Fruit fly (Drosophila melanogaster) whole organism, embryonic: ENCODE measurements around the gene Cerk.

Experiments
- Adf1 ChIP-seq: fragments of 200-800 bp; sonication (Bioruptor generic); IDR thresholded peaks from 2 replicates; pipeline ENCODE4 v1.3.6; 2022; ENCODE audit warnings: missing biosample characterization, missing genetic modification characterization
- Bdp1 ChIP-seq: fragments of 200-800 bp; sonication (Bioruptor generic); optimal IDR thresholded peaks from 3 replicates; lab custom pipeline; 2016; ENCODE audit warnings: missing biosample characterization, missing genetic modification characterization
- CG11560 ChIP-seq: fragments of 200-800 bp; sonication (Bioruptor generic); IDR thresholded peaks from 3 replicates; pipeline ENCODE4 v1.3.6; 2022; ENCODE audit warnings: missing biosample characterization, missing genetic modification characterization
- CG13287 ChIP-seq: fragments of 200-800 bp; sonication (Bioruptor generic); IDR thresholded peaks from 2 replicates; pipeline ENCODE4 v1.3.6; 2022; ENCODE audit warnings: missing biosample characterization, missing genetic modification characterization; ENCODE audit not compliant: partially characterized antibody
- CG1603 ChIP-seq: fragments of 200-800 bp; sonication (Bioruptor generic); optimal IDR thresholded peaks from 2 replicates; lab custom pipeline; 2019; ENCODE audit warnings: missing biosample characterization, mild to moderate bottlenecking, missing genetic modification characterization, moderate library complexity
- CG34224 ChIP-seq: fragments of 200-800 bp; sonication (Bioruptor generic); IDR thresholded peaks from 3 replicates; pipeline ENCODE4 v1.3.6; 2022; ENCODE audit warnings: missing biosample characterization, missing genetic modification characterization; ENCODE audit not compliant: partially characterized antibody
- CG8290 ChIP-seq, 3 experiments: fragments of 200-800 bp; sonication (Bioruptor generic); optimal IDR thresholded peaks; 2 replicates each; lab custom pipeline; 2016 to 2019; ENCODE audit warnings: missing biosample characterization in 3 of 3, missing genetic modification characterization in 3 of 3, mild to moderate bottlenecking in 2 of 3, moderate library complexity in 1 of 3
- CG9817 ChIP-seq: fragments of 200-800 bp; sonication (Bioruptor generic); optimal IDR thresholded peaks from 2 replicates; lab custom pipeline; 2018; ENCODE audit warnings: missing biosample characterization, mild to moderate bottlenecking, missing genetic modification characterization, moderate library complexity
- Doc2 ChIP-seq: fragments of 200-800 bp; sonication (Bioruptor generic); IDR thresholded peaks from 2 replicates; pipeline ENCODE4 v1.3.6; 2022; ENCODE audit warnings: missing biosample characterization, missing genetic modification characterization
- Ets97D ChIP-seq: fragments of 200-800 bp; sonication (Bioruptor generic); optimal IDR thresholded peaks from 3 replicates; lab custom pipeline; 2016; ENCODE audit warnings: missing biosample characterization, missing genetic modification characterization
- H15 ChIP-seq: fragments of 200-800 bp; sonication (Bioruptor generic); IDR thresholded peaks from 3 replicates; pipeline ENCODE4 v1.3.6; 2022; ENCODE audit warnings: missing biosample characterization, missing genetic modification characterization
- HLH3B ChIP-seq: fragments of 200-800 bp; sonication (Bioruptor generic); IDR thresholded peaks from 2 replicates; pipeline ENCODE4 v1.3.6; 2022; ENCODE audit warnings: missing biosample characterization, missing genetic modification characterization
- Lhr ChIP-seq: fragments of 200-800 bp; sonication (Bioruptor generic); optimal IDR thresholded peaks from 3 replicates; lab custom pipeline; 2017; ENCODE audit warnings: mild to moderate bottlenecking, missing biosample characterization, missing genetic modification reagents, missing genetic modification characterization
- MBD-R2 ChIP-seq: fragments of 200-800 bp; sonication (Bioruptor generic); IDR thresholded peaks from 2 replicates; pipeline ENCODE4 v1.3.6; 2022; ENCODE audit warnings: missing biosample characterization, missing genetic modification characterization
- MTF-1 ChIP-seq: fragments of 200-800 bp; sonication (Bioruptor generic); optimal IDR thresholded peaks from 2 replicates; lab custom pipeline; 2018; ENCODE audit warnings: missing biosample characterization, mild to moderate bottlenecking, missing genetic modification characterization, borderline replicate concordance
- Meics ChIP-seq: fragments of 200-800 bp; sonication (Bioruptor generic); optimal IDR thresholded peaks from 2 replicates; lab custom pipeline; 2017; ENCODE audit warnings: missing biosample characterization, mild to moderate bottlenecking, missing genetic modification characterization
- Mes4 ChIP-seq: fragments of 200-800 bp; sonication (Bioruptor generic); optimal IDR thresholded peaks from 2 replicates; lab custom pipeline; 2016; ENCODE audit warnings: missing biosample characterization, missing genetic modification characterization
- Mrtf ChIP-seq: fragments of 200-800 bp; sonication (Bioruptor generic); IDR thresholded peaks from 3 replicates; pipeline ENCODE4 v1.3.6; 2022; ENCODE audit warnings: missing biosample characterization, missing genetic modification characterization
- NC2β ChIP-seq: fragments of 200-800 bp; sonication (Bioruptor generic); optimal IDR thresholded peaks from 2 replicates; lab custom pipeline; 2016; ENCODE audit warnings: missing biosample characterization, missing genetic modification characterization
- Neu2 ChIP-seq: fragments of 200-800 bp; sonication (Bioruptor generic); optimal IDR thresholded peaks from 3 replicates; lab custom pipeline; 2016; ENCODE audit warnings: missing biosample characterization, missing genetic modification characterization, borderline replicate concordance
- Nf-YC ChIP-seq: fragments of 200-800 bp; optimal IDR thresholded peaks from 3 replicates; lab custom pipeline; 2019; ENCODE audit warnings: missing biosample characterization, mild to moderate bottlenecking, missing genetic modification characterization, moderate library complexity
- NfI ChIP-seq: fragments of 200-800 bp; sonication (Bioruptor generic); optimal IDR thresholded peaks from 3 replicates; lab custom pipeline; 2018; ENCODE audit warnings: missing biosample characterization, mild to moderate bottlenecking, missing genetic modification characterization, moderate library complexity
- PHDP ChIP-seq: fragments of 200-800 bp; sonication (Bioruptor generic); optimal IDR thresholded peaks from 3 replicates; lab custom pipeline; 2018; ENCODE audit warnings: missing biosample characterization, mild to moderate bottlenecking, missing genetic modification characterization, moderate library complexity
- Rfx ChIP-seq: fragments of 200-800 bp; sonication (Bioruptor generic); IDR thresholded peaks from 2 replicates; pipeline ENCODE4 v1.3.6; 2022; ENCODE audit warnings: missing biosample characterization, missing genetic modification characterization
- Spps ChIP-seq: fragments of 200-800 bp; sonication (Bioruptor generic); optimal IDR thresholded peaks from 2 replicates; lab custom pipeline; 2018; ENCODE audit warnings: missing biosample characterization, mild to moderate bottlenecking, missing genetic modification characterization
- ab ChIP-seq: fragments of 200-800 bp; sonication (Bioruptor generic); optimal IDR thresholded peaks from 2 replicates; lab custom pipeline; 2016; ENCODE audit warnings: missing biosample characterization, missing genetic modification characterization
- ara ChIP-seq: fragments of 200-800 bp; sonication (Bioruptor generic); IDR thresholded peaks from 2 replicates; pipeline ENCODE4 v1.3.6; 2022; ENCODE audit warnings: missing biosample characterization, missing genetic modification characterization
- cas ChIP-seq: fragments of 200-800 bp; sonication (Bioruptor generic); IDR thresholded peaks from 2 replicates; pipeline ENCODE4 v1.3.6; 2022; ENCODE audit warnings: missing biosample characterization, missing genetic modification characterization
- ci ChIP-seq: fragments of 200-800 bp; sonication (Bioruptor generic); IDR thresholded peaks from 3 replicates; pipeline ENCODE4 v1.3.6; 2022; ENCODE audit warnings: missing biosample characterization, missing genetic modification characterization
- croc ChIP-seq: fragments of 200-800 bp; sonication (Bioruptor generic); conservative IDR thresholded peaks from 3 replicates; pipeline ENCODE4 v1.3.6; 2022; ENCODE audit warnings: missing biosample characterization, missing genetic modification characterization
- dan ChIP-seq: fragments of 200-800 bp; sonication (Bioruptor generic); IDR thresholded peaks from 2 replicates; pipeline ENCODE4 v1.3.6; 2022; ENCODE audit warnings: missing biosample characterization, missing genetic modification characterization
- dysf ChIP-seq: fragments of 200-800 bp; sonication (Bioruptor generic); IDR thresholded peaks from 3 replicates; pipeline ENCODE4 v1.3.6; 2022; ENCODE audit warnings: missing biosample characterization, missing genetic modification characterization
- fd64A ChIP-seq: fragments of 200-800 bp; sonication (Bioruptor generic); optimal IDR thresholded peaks from 3 replicates; lab custom pipeline; 2018; ENCODE audit warnings: missing biosample characterization, mild to moderate bottlenecking, missing genetic modification characterization
- fu2 ChIP-seq: fragments of 200-800 bp; sonication (Bioruptor generic); optimal IDR thresholded peaks from 2 replicates; lab custom pipeline; 2016; ENCODE audit warnings: missing biosample characterization, missing genetic modification characterization
- grn ChIP-seq: fragments of 200-800 bp; sonication (Bioruptor generic); optimal IDR thresholded peaks from 3 replicates; lab custom pipeline; 2017; ENCODE audit warnings: missing biosample characterization, missing genetic modification characterization
- gsb-n ChIP-seq: fragments of 200-800 bp; sonication (Bioruptor generic); optimal IDR thresholded peaks from 3 replicates; lab custom pipeline; 2018; ENCODE audit warnings: missing biosample characterization, mild to moderate bottlenecking, missing genetic modification characterization
- gt ChIP-seq: fragments of 200-800 bp; sonication (Bioruptor generic); IDR thresholded peaks from 2 replicates; pipeline ENCODE4 v1.3.6; 2022; ENCODE audit warnings: missing biosample characterization, missing genetic modification characterization
- inv ChIP-seq: fragments of 200-800 bp; sonication (Bioruptor generic); IDR thresholded peaks from 2 replicates; pipeline ENCODE4 v1.3.6; 2022; ENCODE audit warnings: missing biosample characterization, missing genetic modification characterization; ENCODE audit not compliant: partially characterized antibody
- lov ChIP-seq, 2 experiments: fragments of 200-800 bp in 1 of 2; fragments of >200 bp in 1 of 2; sonication (Bioruptor generic) in 1 of 2; IDR thresholded peaks in 1 of 2; optimal IDR thresholded peaks in 1 of 2; 2 replicates in 1 of 2; 3 replicates in 1 of 2; pipeline versions ENCODE4 v1.3.6 to Lab custom; 2017 to 2022; ENCODE audit warnings: missing biosample characterization in 1 of 2, missing genetic modification characterization in 1 of 2
- maf-S ChIP-seq: fragments of 200-800 bp; sonication (Bioruptor generic); optimal IDR thresholded peaks from 2 replicates; lab custom pipeline; 2016; ENCODE audit warnings: missing biosample characterization, missing genetic modification characterization
- pb ChIP-seq: fragments of 200-800 bp; sonication (Bioruptor generic); optimal IDR thresholded peaks from 3 replicates; lab custom pipeline; 2016; ENCODE audit warnings: missing biosample characterization, missing genetic modification characterization
- ssp ChIP-seq: fragments of 200-800 bp; sonication (Bioruptor generic); IDR thresholded peaks from 2 replicates; pipeline ENCODE4 v1.3.6; 2022; ENCODE audit warnings: missing biosample characterization, missing genetic modification characterization
- stc ChIP-seq: fragments of 200-800 bp; sonication (Bioruptor generic); IDR thresholded peaks from 2 replicates; pipeline ENCODE4 v1.3.6; 2022; ENCODE audit warnings: missing biosample characterization, missing genetic modification characterization
- unc-4 ChIP-seq: fragments of 200-800 bp; sonication (Bioruptor generic); IDR thresholded peaks from 2 replicates; pipeline ENCODE4 v1.3.6; 2022; ENCODE audit warnings: missing biosample characterization, missing genetic modification characterization; ENCODE audit not compliant: partially characterized antibody
- vnd ChIP-seq: fragments of 200-800 bp; sonication (Bioruptor generic); IDR thresholded peaks from 3 replicates; pipeline ENCODE4 v1.3.6; 2022; ENCODE audit warnings: missing biosample characterization, missing genetic modification characterization; ENCODE audit not compliant: partially characterized antibody
- zen ChIP-seq: fragments of 200-800 bp; sonication (Bioruptor generic); optimal IDR thresholded peaks from 3 replicates; lab custom pipeline; 2018; ENCODE audit warnings: missing biosample characterization, mild to moderate bottlenecking, missing genetic modification characterization, moderate library complexity
- zen2 ChIP-seq: fragments of 200-800 bp; sonication (Bioruptor generic); IDR thresholded peaks from 3 replicates; pipeline ENCODE4 v1.3.6; 2022; ENCODE audit warnings: missing biosample characterization, missing genetic modification characterization; ENCODE audit not compliant: partially characterized antibody
- zf30C ChIP-seq: fragments of 200-800 bp; sonication (Bioruptor generic); optimal IDR thresholded peaks from 3 replicates; lab custom pipeline; 2018; ENCODE audit warnings: missing biosample characterization, mild to moderate bottlenecking, missing genetic modification characterization

Gene Cerk

DNA sequence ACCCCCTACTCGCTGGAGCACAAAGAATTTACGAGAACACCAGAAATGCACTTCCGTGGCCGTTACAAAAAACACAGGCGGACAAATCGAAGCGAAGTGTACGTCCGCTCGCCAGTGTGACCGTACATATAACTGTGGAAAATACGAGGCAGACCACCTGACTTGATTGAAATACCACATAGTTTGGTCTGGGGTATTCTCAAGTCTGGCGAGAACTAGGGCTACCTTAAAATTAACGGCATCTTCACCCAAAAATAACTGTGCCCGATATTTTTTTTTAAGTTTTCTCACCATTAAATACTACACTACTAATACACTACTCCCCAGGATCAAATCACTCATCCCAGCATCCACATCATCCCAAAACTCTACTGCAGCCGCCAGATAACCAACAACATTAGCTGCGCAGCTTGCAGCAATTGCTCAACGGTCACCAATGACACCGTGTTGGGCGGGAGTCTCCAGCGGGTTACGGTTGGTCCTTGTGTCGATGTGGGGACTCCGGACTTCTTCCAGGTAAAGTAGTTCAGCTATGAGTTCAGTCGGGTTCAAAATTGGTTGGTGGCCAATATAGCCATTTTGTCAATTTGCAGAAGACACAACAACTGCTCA lies at the start of gene Cerk (continued):
- TF ChIP-seq gt (GFP tag; lab: Robert Waterston, UW) (no peak), zen2 (no peak), Neu2 (GFP tag; lab: Kevin White, UChicago) (no peak), grn (no peak), dan (GFP tag; lab: Robert Waterston, UW) (no peak), ssp (GFP tag; lab: Robert Waterston, UW) (peak; percentile 81), inv (GFP tag; lab: Robert Waterston, UW) (peak; percentile 42; the same call in 1 of the 2 replicates), CG1603 (tag; lab: Kevin White, UChicago) (peak; percentile 73), NC2β (GFP tag; lab: Kevin White, UChicago) (peak; percentile 57), MBD-R2 (GFP tag; lab: Robert Waterston, UW) (peak; percentile 78), Doc2 (GFP tag; lab: Robert Waterston, UW) (no peak), Mes4 (GFP tag; lab: Kevin White, UChicago) (peak; percentile 37), dysf (GFP tag; lab: Robert Waterston, UW) (peak; percentile 58; the same call in 2 of the 3 replicates), ci (peak; percentile 81), MTF-1 (GFP tag; lab: Kevin White, UChicago) (peak; percentile 12), CG9817 (tag; lab: Kevin White, UChicago) (peak; percentile 30), Spps (no peak), HLH3B (GFP tag; lab: Robert Waterston, UW) (0 out of 2 replicates have a peak, but pooled peaks have one; percentile 27), Lhr (GFP tag; lab: Kevin White, UChicago) (peak; percentile 77), vnd (GFP tag; lab: Robert Waterston, UW) (no peak), H15 (0 out of 3 replicates have a peak, but pooled peaks have one; percentile 8), Ets97D (GFP tag; lab: Kevin White, UChicago) (peak; percentile 78), Nf-YC (peak; percentile 33), CG34224 (no peak), fd64A (GFP tag; lab: Kevin White, UChicago) (no peak), Adf1 (GFP tag; lab: Robert Waterston, UW) (no peak), PHDP (peak; percentile 36), Rfx (GFP tag; lab: Robert Waterston, UW) (peak; percentile 73), CG11560 (tag; lab: Robert Waterston, UW) (peak; percentile 8; the same call in 1 of the 3 replicates), croc (no peak), lov (optimal IDR thresholded peaks at IDR 0.05; lab: Kevin White, UChicago) (no peak), lov (GFP tag; IDR thresholded peaks at IDR 0.05; lab: Robert Waterston, UW) (0 out of 3 replicates have a peak, but pooled peaks have one; percentile 36), NfI (GFP tag; lab: Kevin White, UChicago) (peak; percentile 42), maf-S (GFP tag; lab: Kevin White, UChicago) (no peak), CG8290 (GFP tag; optimal IDR thresholded peaks at IDR 0.05; lab: Kevin White, UChicago) (peak; percentile 30), CG8290 (tag; optimal IDR thresholded peaks at IDR 0.05; lab: Kevin White, UChicago) (peak; percentile 28 to 86), fu2 (GFP tag; lab: Kevin White, UChicago) (no peak), zf30C (no peak), CG13287 (GFP tag; lab: Robert Waterston, UW) (peak; percentile 76), Meics (GFP tag; lab: Kevin White, UChicago) (peak; percentile 28), unc-4 (GFP tag; lab: Robert Waterston, UW) (peak; percentile 51; the same call in 1 of the 2 replicates), Bdp1 (peak; percentile 24), pb (GFP tag; lab: Kevin White, UChicago) (no peak), cas (GFP tag; lab: Robert Waterston, UW) (no peak), gsb-n (tag; lab: Kevin White, UChicago) (no peak), stc (GFP tag; lab: Robert Waterston, UW) (no peak), zen (tag; lab: Kevin White, UChicago) (peak; percentile 0), ara (GFP tag; lab: Robert Waterston, UW) (peak; percentile 14; the same call in 1 of the 2 replicates), ab (GFP tag; lab: Kevin White, UChicago) (no peak), Mrtf (0 out of 3 replicates have a peak, but pooled peaks have one; percentile 21)
